Fruit fly (Drosophila melanogaster): ENCODE data around the gene PH4alphaSG1.

The PH4alphaSG1 gene

DNA sequence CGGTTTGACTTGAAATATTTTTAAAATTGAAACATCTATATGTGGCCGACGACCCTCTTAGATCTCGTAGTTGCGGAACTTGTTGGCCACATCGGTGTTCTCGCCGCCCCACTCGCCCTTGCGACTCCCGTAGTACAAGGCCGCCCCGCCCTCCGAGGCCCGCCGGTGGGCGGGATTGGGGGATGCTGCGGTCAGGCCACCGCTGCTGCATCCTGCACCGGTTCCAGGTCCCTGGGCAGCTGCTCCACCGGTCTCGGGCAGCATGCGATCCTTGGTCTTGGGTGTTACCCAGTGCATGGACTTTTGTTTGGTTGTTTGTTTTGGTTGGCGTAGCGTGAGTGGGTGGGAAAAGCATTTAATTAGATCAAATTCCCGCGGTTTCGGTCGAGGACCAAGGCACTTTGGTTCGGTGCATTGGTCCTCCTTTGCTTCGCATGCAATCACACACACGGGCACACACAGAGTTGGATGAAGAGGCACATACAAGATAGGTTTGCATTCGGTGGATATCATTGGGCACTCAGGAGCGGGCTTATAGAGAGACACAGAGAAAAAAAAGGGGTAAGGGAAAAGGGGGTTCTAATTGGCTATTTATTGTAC is 12.9 kb upstream of the PH4alphaSG1 start:
- TF ChIP-seq Hr83 (GFP tag; optimal IDR thresholded peaks at IDR 0.05; ENCODE audit: poor library complexity, severe bottlenecking) (no peak), usp (GFP tag; optimal IDR thresholded peaks at IDR 0.05) (no peak), lola (GFP tag; optimal IDR thresholded peaks at IDR 0.05) (no peak), Dfd (GFP tag; optimal IDR thresholded peaks at IDR 0.05) (peak; percentile 100), Myc (optimal IDR thresholded peaks at IDR 0.05) (no peak)

DNA sequence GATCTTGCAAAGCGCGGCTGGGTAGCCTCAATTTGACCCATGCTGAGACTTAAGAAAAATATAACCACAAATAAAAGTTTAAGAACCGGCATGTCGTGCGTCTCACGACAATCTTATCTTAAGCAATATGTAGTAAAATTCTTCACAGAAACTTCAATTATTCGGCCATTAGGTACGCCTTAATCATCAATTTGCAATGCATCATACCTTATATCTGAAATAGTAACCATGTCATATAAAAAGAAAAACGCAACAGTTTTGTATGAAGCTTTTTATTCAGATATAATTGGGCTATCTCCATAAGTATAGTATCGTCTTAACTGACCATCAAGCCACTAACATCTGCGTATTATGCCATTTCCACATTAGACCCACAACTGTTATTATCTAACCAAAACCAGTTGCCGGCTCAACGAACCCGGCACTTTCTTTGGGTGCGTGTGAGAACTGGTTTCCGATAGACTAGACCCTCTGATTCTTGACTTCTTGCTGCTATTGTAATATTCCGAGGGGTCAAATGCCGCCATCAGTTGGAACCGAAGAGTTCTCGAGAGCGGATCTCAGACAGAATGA is 8.9 kb upstream of the PH4alphaSG1 start, which contains the start of the genes CG31524 and CG9698:
Gene CG31524, minus strand, starts transcription at position 101 of the 573 bp plus-strand sequence.
Gene CG9698, plus strand, starts transcription at position 523 of the 573 bp plus-strand sequence.
- TF ChIP-seq lola (GFP tag; optimal IDR thresholded peaks at IDR 0.05) (no peak), Dif (GFP tag; optimal IDR thresholded peaks at IDR 0.05; ENCODE audit: partially characterized antibody) (no peak), sv (GFP tag; optimal IDR thresholded peaks at IDR 0.05) (no peak), fru (GFP tag; optimal IDR thresholded peaks at IDR 0.05) (no peak), Vsx2 (GFP tag; optimal IDR thresholded peaks at IDR 0.05; ENCODE audit: partially characterized antibody) (no peak), GATAd (GFP tag; optimal IDR thresholded peaks at IDR 0.05) (no peak), h (GFP tag; optimal IDR thresholded peaks at IDR 0.05) (no peak), Hr83 (GFP tag; optimal IDR thresholded peaks at IDR 0.05; ENCODE audit: poor library complexity, severe bottlenecking) (no peak), Hnf4 (GFP tag; optimal IDR thresholded peaks at IDR 0.05) (no peak), CrebA (GFP tag; optimal IDR thresholded peaks at IDR 0.05; ENCODE audit: borderline replicate concordance) (no peak), woc (GFP tag; optimal IDR thresholded peaks at IDR 0.05) (no peak), N (GFP tag; optimal IDR thresholded peaks at IDR 0.05) (no peak), foxo (GFP tag; optimal IDR thresholded peaks at IDR 0.05) (no peak), Mio (GFP tag; optimal IDR thresholded peaks at IDR 0.05) (no peak), OdsH (GFP tag; optimal IDR thresholded peaks at IDR 0.05) (no peak), sage (GFP tag; optimal IDR thresholded peaks at IDR 0.05) (no peak), dmrt93B (GFP tag; optimal IDR thresholded peaks at IDR 0.05) (no peak), Sp1 (GFP tag; optimal IDR thresholded peaks at IDR 0.05) (no peak), CG32264 (GFP tag; optimal IDR thresholded peaks at IDR 0.05) (no peak), Dfd (GFP tag; optimal IDR thresholded peaks at IDR 0.05) (no peak)

DNA sequence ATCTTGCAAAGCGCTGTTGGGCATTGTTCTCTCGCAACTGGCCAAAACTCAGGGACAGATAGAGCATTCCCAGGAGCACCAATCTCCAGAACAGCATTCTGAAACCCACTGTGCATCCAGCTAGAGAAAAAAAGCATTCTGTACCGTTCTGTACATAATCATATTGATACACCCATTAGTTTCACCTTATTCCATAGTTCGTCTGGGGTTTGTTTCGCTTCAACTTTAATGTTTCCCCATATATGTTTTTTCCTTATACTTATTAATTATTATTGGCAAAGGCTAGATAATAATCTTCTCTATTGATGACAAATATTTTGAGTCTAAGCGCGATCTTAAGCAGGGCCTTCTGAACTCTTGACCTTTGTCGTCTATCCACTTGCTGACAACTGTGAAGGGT is 6.7 kb upstream of the PH4alphaSG1 start, which contains the start of gene PH4alphaNE2:
Gene PH4alphaNE2, minus strand, starts transcription at position 101 of the 400 bp plus-strand sequence.
- TF ChIP-seq sv (GFP tag; optimal IDR thresholded peaks at IDR 0.05) (no peak), dsf (GFP tag; optimal IDR thresholded peaks at IDR 0.05; ENCODE audit: borderline replicate concordance) (no peak), foxo (GFP tag; optimal IDR thresholded peaks at IDR 0.05) (no peak), N (GFP tag; optimal IDR thresholded peaks at IDR 0.05) (no peak), Hr83 (GFP tag; optimal IDR thresholded peaks at IDR 0.05; ENCODE audit: poor library complexity, severe bottlenecking) (no peak), HLH106 (tag; optimal IDR thresholded peaks at IDR 0.05) (no peak), CrebA (GFP tag; optimal IDR thresholded peaks at IDR 0.05; ENCODE audit: borderline replicate concordance) (no peak), GATAd (GFP tag; optimal IDR thresholded peaks at IDR 0.05) (no peak), CG9705 (GFP tag; optimal IDR thresholded peaks at IDR 0.05) (no peak), ey (GFP tag; optimal IDR thresholded peaks at IDR 0.05) (no peak)

DNA sequence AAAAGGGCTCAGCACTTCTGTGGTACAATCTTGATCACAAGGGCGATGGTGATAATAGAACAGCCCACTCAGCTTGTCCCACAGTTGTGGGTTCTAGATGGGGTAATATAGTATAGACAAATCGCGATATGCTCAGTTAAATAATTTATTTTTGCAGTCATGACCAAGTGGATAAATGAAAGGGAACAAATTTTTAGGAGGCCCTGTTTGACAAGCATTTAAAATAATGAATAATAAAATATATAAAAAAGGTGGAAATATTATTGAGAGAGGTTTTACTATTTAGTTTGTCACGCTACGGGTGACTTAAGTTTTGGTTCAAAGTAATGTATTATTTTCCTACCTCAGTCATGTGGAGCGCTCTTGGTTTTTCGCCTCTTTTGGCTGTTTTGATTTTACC is 2.3 kb upstream of the PH4alphaSG1 start, which contains the start of gene CG34041:
Gene CG34041, plus strand, starts transcription at position 301 of the 400 bp plus-strand sequence.
- no peak for TF ChIP-seq Hr78 (GFP tag; optimal IDR thresholded peaks at IDR 0.05)
- TF ChIP-seq sv (GFP tag; optimal IDR thresholded peaks at IDR 0.05) = no peak
- no peak for TF ChIP-seq Vsx2 (GFP tag; optimal IDR thresholded peaks at IDR 0.05; ENCODE audit: partially characterized antibody)
- no peak for TF ChIP-seq lola (GFP tag; optimal IDR thresholded peaks at IDR 0.05)
- TF ChIP-seq pan (optimal IDR thresholded peaks at IDR 0.05) = no peak
- no peak for TF ChIP-seq GATAd (GFP tag; optimal IDR thresholded peaks at IDR 0.05)
- no peak for TF ChIP-seq jim (GFP tag; optimal IDR thresholded peaks at IDR 0.05)
- TF ChIP-seq brk (GFP tag; optimal IDR thresholded peaks at IDR 0.05) = no peak
- TF ChIP-seq tai (GFP tag; optimal IDR thresholded peaks at IDR 0.05) = no peak
- TF ChIP-seq CG9705 (GFP tag; optimal IDR thresholded peaks at IDR 0.05) = no peak
- TF ChIP-seq psq (GFP tag; optimal IDR thresholded peaks at IDR 0.05) = no peak
- no peak for TF ChIP-seq Jra (GFP tag; optimal IDR thresholded peaks at IDR 0.05)
- no peak for TF ChIP-seq dsf (GFP tag; optimal IDR thresholded peaks at IDR 0.05; ENCODE audit: borderline replicate concordance)
- no peak for TF ChIP-seq foxo (GFP tag; optimal IDR thresholded peaks at IDR 0.05)
- TF ChIP-seq N (GFP tag; optimal IDR thresholded peaks at IDR 0.05) = no peak
- no peak for TF ChIP-seq Rel (GFP tag; optimal IDR thresholded peaks at IDR 0.05)
- no peak for TF ChIP-seq Rel (tag; optimal IDR thresholded peaks at IDR 0.05)

Data from whole organism, wandering third instar larva.